Fruit fly (Drosophila melanogaster) whole organism, wandering third instar larva: ENCODE results near the gene Ilp5.
A peak's percentile ranks its signal among the peaks of the same experiment; 100 is the strongest.

Experiments used
- CG32264 ChIP-seq: fragments of 200-800 bp; sonication (Bioruptor generic); optimal IDR thresholded peaks from 2 replicates; lab custom pipeline; 2016; ENCODE audit warnings: missing biosample characterization, missing genetic modification characterization
- CG9705 ChIP-seq: fragments of 200-800 bp; sonication (Bioruptor generic); optimal IDR thresholded peaks from 2 replicates; lab custom pipeline; 2018; ENCODE audit warnings: missing biosample characterization, mild to moderate bottlenecking, missing genetic modification characterization
- CrebA ChIP-seq: fragments of 200-800 bp; sonication (Bioruptor generic); optimal IDR thresholded peaks from 2 replicates; lab custom pipeline; 2016; ENCODE audit warnings: missing biosample characterization, mild to moderate bottlenecking, missing genetic modification characterization, borderline replicate concordance
- Dfd ChIP-seq: fragments of >200 bp; optimal IDR thresholded peaks from 2 replicates; lab custom pipeline; 2017; ENCODE audit warnings: missing biosample characterization, missing genetic modification characterization
- GATAd ChIP-seq: sonication (Bioruptor generic); optimal IDR thresholded peaks from 2 replicates; lab custom pipeline; 2016; ENCODE audit warnings: missing biosample characterization, missing genetic modification characterization
- Hnf4 ChIP-seq: fragments of 200-800 bp; sonication (Bioruptor generic); optimal IDR thresholded peaks from 2 replicates; lab custom pipeline; 2016; ENCODE audit warnings: missing biosample characterization, mild to moderate bottlenecking, missing genetic modification characterization
- Hr78 ChIP-seq: fragments of >200 bp; optimal IDR thresholded peaks from 2 replicates; lab custom pipeline; 2017; ENCODE audit warnings: missing biosample characterization, missing genetic modification characterization
- Hr83 ChIP-seq: fragments of 200-300 bp; sonication (Bioruptor generic); optimal IDR thresholded peaks from 2 replicates; lab custom pipeline; 2016; ENCODE audit warnings: missing biosample characterization, mild to moderate bottlenecking, missing genetic modification characterization, moderate library complexity; ENCODE audit not compliant: poor library complexity, severe bottlenecking
- Mio ChIP-seq: sonication (Bioruptor generic); optimal IDR thresholded peaks from 2 replicates; lab custom pipeline; 2016; ENCODE audit warnings: missing biosample characterization, missing genetic modification characterization
- Myc ChIP-seq: fragments of >200 bp; optimal IDR thresholded peaks from 2 replicates; lab custom pipeline; 2017
- N ChIP-seq: fragments of >200 bp; optimal IDR thresholded peaks from 2 replicates; lab custom pipeline; 2018; ENCODE audit warnings: missing biosample characterization, missing external identifiers, missing genetic modification characterization
- OdsH ChIP-seq: fragments of 200-800 bp; sonication (Bioruptor generic); optimal IDR thresholded peaks from 2 replicates; lab custom pipeline; 2016; ENCODE audit warnings: missing biosample characterization, mild to moderate bottlenecking, missing genetic modification characterization
- Rel ChIP-seq, 2 experiments: fragments of 200-800 bp; sonication (Bioruptor generic) in 1 of 2; optimal IDR thresholded peaks; 2 replicates in 1 of 2; 3 replicates in 1 of 2; lab custom pipeline; 2016 to 2019; ENCODE audit warnings: mild to moderate bottlenecking in 2 of 2, missing biosample characterization in 2 of 2, missing genetic modification characterization in 2 of 2, moderate library complexity in 1 of 2
- Sp1 ChIP-seq: fragments of 200-800 bp; sonication (Bioruptor generic); optimal IDR thresholded peaks from 3 replicates; lab custom pipeline; 2019; ENCODE audit warnings: missing biosample characterization, mild to moderate bottlenecking, missing genetic modification characterization, moderate library complexity
- br ChIP-seq: fragments of 200-800 bp; sonication (Bioruptor generic); optimal IDR thresholded peaks from 2 replicates; lab custom pipeline; 2016; ENCODE audit warnings: missing biosample characterization, missing genetic modification characterization
- brk ChIP-seq: fragments of 200-800 bp; sonication (Bioruptor generic); optimal IDR thresholded peaks from 2 replicates; lab custom pipeline; 2016; ENCODE audit warnings: missing biosample characterization, mild to moderate bottlenecking, missing genetic modification characterization
- dsf ChIP-seq: sonication (Bioruptor generic); optimal IDR thresholded peaks from 2 replicates; lab custom pipeline; 2016; ENCODE audit warnings: missing biosample characterization, missing genetic modification characterization, borderline replicate concordance
- fru ChIP-seq: fragments of 200-800 bp; sonication (Bioruptor generic); optimal IDR thresholded peaks from 3 replicates; lab custom pipeline; 2016; ENCODE audit warnings: missing biosample characterization, mild to moderate bottlenecking, missing genetic modification characterization
- jim ChIP-seq: fragments of 175-275, 200-325 bp; sonication (Bioruptor generic); optimal IDR thresholded peaks from 2 replicates; lab custom pipeline; 2016; ENCODE audit warnings: missing biosample characterization, mild to moderate bottlenecking, missing genetic modification characterization
- lola ChIP-seq: fragments of >200 bp; optimal IDR thresholded peaks from 2 replicates; lab custom pipeline; 2017; ENCODE audit warnings: missing biosample characterization, missing genetic modification characterization
- pan ChIP-seq: fragments of >200 bp; optimal IDR thresholded peaks from 2 replicates; lab custom pipeline; 2017
- sv ChIP-seq: fragments of 200-800 bp; sonication (Bioruptor generic); optimal IDR thresholded peaks from 3 replicates; lab custom pipeline; 2016; ENCODE audit warnings: missing biosample characterization, missing genetic modification characterization
- tai ChIP-seq: sonication (Bioruptor generic); optimal IDR thresholded peaks from 2 replicates; lab custom pipeline; 2016; ENCODE audit warnings: missing biosample characterization, missing genetic modification characterization
- usp ChIP-seq: fragments of >200 bp; optimal IDR thresholded peaks from 2 replicates; lab custom pipeline; 2017; ENCODE audit warnings: missing biosample characterization, missing genetic modification characterization

The Ilp5 gene

dm6 chr3L:9846577-9847342 is 23.1 kb upstream of the Ilp5 start:
- no peak for TF ChIP-seq CG9705 (GFP tag; lab: Kevin White, UChicago)
- no peak for TF ChIP-seq Rel (GFP tag; optimal IDR thresholded peaks at IDR 0.05; lab: Kevin White, UChicago)
- TF ChIP-seq Rel (tag; optimal IDR thresholded peaks at IDR 0.05; lab: Kevin White, UChicago) = peak; percentile 89

- TF ChIP-seq br (GFP tag; lab: Kevin White, UChicago) (no peak), sv (peak; percentile 11), Rel (GFP tag; optimal IDR thresholded peaks at IDR 0.05; lab: Kevin White, UChicago) (no peak), Rel (tag; optimal IDR thresholded peaks at IDR 0.05; lab: Kevin White, UChicago) (peak; percentile 21)
Observed at dm6 chr3L:9845980-9846538, 22.4 kb upstream of the Ilp5 start.

dm6 chr3L:9842043-9842442 is 18.3 kb upstream of the Ilp5 start:
- TF ChIP-seq jim (no peak), CG32264 (GFP tag; lab: Kevin White, UChicago) (no peak), OdsH (GFP tag; lab: Kevin White, UChicago) (no peak), lola (GFP tag; lab: Kevin White, UChicago) (no peak)

dm6 chr3L:9840710-9841109 is 17.0 kb upstream of the Ilp5 start:
- TF ChIP-seq Dfd (peak; percentile 95), jim (no peak)

- TF ChIP-seq CG9705 (GFP tag; lab: Kevin White, UChicago) = no peak
- TF ChIP-seq GATAd (GFP tag; lab: Kevin White, UChicago) = no peak
- TF ChIP-seq Hr83 (GFP tag; lab: Kevin White, UChicago) = no peak
- no peak for TF ChIP-seq pan (lab: Kevin White, UChicago)
- TF ChIP-seq CG32264 (GFP tag; lab: Kevin White, UChicago) = no peak
- no peak for TF ChIP-seq CrebA
- TF ChIP-seq Myc (lab: Kevin White, UChicago) = peak; percentile 55
- peak; percentile 2 for TF ChIP-seq sv
- TF ChIP-seq fru (GFP tag; lab: Kevin White, UChicago) = no peak
- no peak for TF ChIP-seq Mio (GFP tag; lab: Kevin White, UChicago)
- TF ChIP-seq, all 38 proteins: peak for 2
Observed at dm6 chr3L:9838534-9838933, 14.8 kb upstream of the Ilp5 start, which contains the start of gene Cdk8. TSS of gene Cdk8 (minus strand) at chr3L:9838670.

- TF ChIP-seq Dfd (peak; percentile 92), Hnf4 (GFP tag; lab: Kevin White, UChicago) (no peak)
Observed at dm6 chr3L:9837053-9837452, 13.4 kb upstream of the Ilp5 start.

- TF ChIP-seq CG9705 (GFP tag; lab: Kevin White, UChicago) (no peak), CG32264 (GFP tag; lab: Kevin White, UChicago) (no peak), fru (GFP tag; lab: Kevin White, UChicago) (no peak), br (GFP tag; lab: Kevin White, UChicago) (no peak), tai (GFP tag; lab: Kevin White, UChicago) (no peak), dsf (GFP tag; lab: Kevin White, UChicago) (no peak), N (GFP tag; lab: Kevin White, UChicago) (no peak), usp (GFP tag; lab: Kevin White, UChicago) (no peak), OdsH (GFP tag; lab: Kevin White, UChicago) (no peak), Rel (GFP tag; optimal IDR thresholded peaks at IDR 0.05; lab: Kevin White, UChicago) (no peak), Rel (tag; optimal IDR thresholded peaks at IDR 0.05; lab: Kevin White, UChicago) (no peak), Mio (GFP tag; lab: Kevin White, UChicago) (no peak), Hnf4 (GFP tag; lab: Kevin White, UChicago) (no peak), Myc (lab: Kevin White, UChicago) (no peak), lola (GFP tag; lab: Kevin White, UChicago) (no peak), Hr78 (GFP tag; lab: Kevin White, UChicago) (no peak), brk (no peak), Sp1 (GFP tag; lab: Kevin White, UChicago) (no peak)
Observed at dm6 chr3L:9836524-9837047, 12.9 kb upstream of the Ilp5 start, which contains the start of gene I-2. TSS of gene I-2 (minus strand) at chr3L:9836805.
